Fruit fly (Drosophila melanogaster) whole organism, embryonic: ENCODE measurements around the gene CG10300.
A peak's percentile ranks its signal among the peaks of the same experiment; 100 is the strongest.

Experiments used
- CG10274 ChIP-seq: fragments of 200-800 bp; sonication (Bioruptor generic); optimal IDR thresholded peaks from 3 replicates; lab custom pipeline; 2017; ENCODE audit warnings: missing biosample characterization, mild to moderate bottlenecking, missing genetic modification characterization
- CG11085 ChIP-seq: fragments of 200-800 bp; sonication (Bioruptor generic); IDR thresholded peaks from 2 replicates; pipeline ENCODE4 v1.3.6; 2022; ENCODE audit warnings: missing biosample characterization, missing genetic modification characterization
- CG12236 ChIP-seq: fragments of 200-800 bp; sonication (Bioruptor generic); optimal IDR thresholded peaks from 2 replicates; lab custom pipeline; 2016; ENCODE audit warnings: missing biosample characterization, missing genetic modification characterization
- CG13775 ChIP-seq: fragments of 200-800 bp; sonication (Bioruptor generic); optimal IDR thresholded peaks from 3 replicates; lab custom pipeline; 2017; ENCODE audit warnings: missing biosample characterization, mild to moderate bottlenecking, missing genetic modification characterization
- CG14667 ChIP-seq: fragments of 200-800 bp; sonication (Bioruptor generic); IDR thresholded peaks from 2 replicates; pipeline ENCODE4 v1.3.6; 2022; ENCODE audit warnings: missing biosample characterization, missing genetic modification characterization
- CG1529 ChIP-seq: fragments of 200-800 bp; sonication (Bioruptor generic); optimal IDR thresholded peaks from 3 replicates; lab custom pipeline; 2018; ENCODE audit warnings: missing biosample characterization, missing genetic modification characterization
- CG1647 ChIP-seq: fragments of 200-800 bp; sonication (Bioruptor generic); optimal IDR thresholded peaks from 3 replicates; lab custom pipeline; 2016; ENCODE audit warnings: missing biosample characterization, missing genetic modification characterization
- CG17829 ChIP-seq: fragments of 200-800 bp; optimal IDR thresholded peaks from 2 replicates; lab custom pipeline; 2019; ENCODE audit warnings: missing biosample characterization, mild to moderate bottlenecking, missing genetic modification characterization, moderate library complexity
- CG32767 ChIP-seq: fragments of 200-800 bp; sonication (Bioruptor generic); IDR thresholded peaks from 2 replicates; pipeline ENCODE4 v1.3.6; 2022; ENCODE audit warnings: missing biosample characterization, missing genetic modification characterization
- CG3726 ChIP-seq: fragments of 200-800 bp; sonication (Bioruptor generic); IDR thresholded peaks from 3 replicates; pipeline ENCODE4, ENCODE4 v1.3.6; 2022; ENCODE audit warnings: missing biosample characterization, missing genetic modification characterization
- CG6272 ChIP-seq: fragments of 200-800 bp; sonication (Bioruptor generic); IDR thresholded peaks from 2 replicates; pipeline ENCODE4 v1.3.6; 2022; ENCODE audit warnings: missing biosample characterization, missing genetic modification characterization
- CG7556 ChIP-seq: fragments of 200-800 bp; sonication (Bioruptor generic); optimal IDR thresholded peaks from 2 replicates; lab custom pipeline; 2017; ENCODE audit warnings: missing biosample characterization, mild to moderate bottlenecking, missing genetic modification characterization
- CG7786 ChIP-seq: fragments of 200-800 bp; sonication (Bioruptor generic); optimal IDR thresholded peaks from 2 replicates; lab custom pipeline; 2016; ENCODE audit warnings: missing biosample characterization, missing genetic modification characterization
- CG7987 ChIP-seq: fragments of 200-800 bp; sonication (Bioruptor generic); optimal IDR thresholded peaks from 2 replicates; lab custom pipeline; 2018; ENCODE audit warnings: missing biosample characterization, mild to moderate bottlenecking, missing genetic modification characterization, moderate library complexity
- CG8359 ChIP-seq: fragments of 200-800 bp; sonication (Bioruptor generic); optimal IDR thresholded peaks from 2 replicates; lab custom pipeline; 2017; ENCODE audit warnings: missing biosample characterization, mild to moderate bottlenecking, missing genetic modification characterization, borderline replicate concordance
- CG9437 ChIP-seq: fragments of 200-800 bp; sonication (Bioruptor generic); optimal IDR thresholded peaks from 2 replicates; lab custom pipeline; 2018; ENCODE audit warnings: missing biosample characterization, mild to moderate bottlenecking, missing genetic modification characterization
- CG9797 ChIP-seq: fragments of 200-800 bp; sonication (Bioruptor generic); optimal IDR thresholded peaks from 3 replicates; lab custom pipeline; 2018; ENCODE audit warnings: missing biosample characterization, mild to moderate bottlenecking, missing genetic modification characterization
- CkIIα-i1 ChIP-seq: fragments of 200-800 bp; sonication (Bioruptor generic); IDR thresholded peaks from 2 replicates; pipeline ENCODE4 v1.3.6; 2022; ENCODE audit warnings: missing biosample characterization, missing genetic modification characterization
- Dll ChIP-seq: fragments of 200-800 bp; sonication (Bioruptor generic); IDR thresholded peaks from 4 replicates; pipeline ENCODE4 v1.3.6; 2022; ENCODE audit warnings: missing biosample characterization, missing genetic modification characterization; ENCODE audit not compliant: partially characterized antibody
- HHEX ChIP-seq: fragments of 200-800 bp; sonication (Bioruptor generic); optimal IDR thresholded peaks from 3 replicates; lab custom pipeline; 2017; ENCODE audit warnings: missing biosample characterization, mild to moderate bottlenecking, missing genetic modification characterization, missing genetic modification reagents
- Hand ChIP-seq: fragments of 200-800 bp; sonication (Bioruptor generic); optimal IDR thresholded peaks from 2 replicates; lab custom pipeline; 2017; ENCODE audit warnings: mild to moderate bottlenecking, missing biosample characterization, missing genetic modification reagents, missing genetic modification characterization
- Hr51 ChIP-seq, 2 experiments: fragments of 200-800 bp; sonication (Bioruptor generic); optimal IDR thresholded peaks; 2 replicates in 1 of 2; 3 replicates in 1 of 2; lab custom pipeline; 2016 to 2018; ENCODE audit warnings: missing biosample characterization in 2 of 2, missing genetic modification characterization in 2 of 2, mild to moderate bottlenecking in 1 of 2, moderate library complexity in 1 of 2
- Kr ChIP-seq: fragments of 200-800 bp; sonication (Bioruptor generic); optimal IDR thresholded peaks from 2 replicates; lab custom pipeline; 2017; ENCODE audit warnings: missing biosample characterization, mild to moderate bottlenecking, missing genetic modification characterization
- MBD-R2 ChIP-seq: fragments of 200-800 bp; sonication (Bioruptor generic); IDR thresholded peaks from 2 replicates; pipeline ENCODE4 v1.3.6; 2022; ENCODE audit warnings: missing biosample characterization, missing genetic modification characterization
- Nf-YB ChIP-seq: fragments of 200-800 bp; sonication (Bioruptor generic); optimal IDR thresholded peaks from 3 replicates; lab custom pipeline; 2019; ENCODE audit warnings: missing biosample characterization, mild to moderate bottlenecking, missing genetic modification characterization, moderate library complexity
- Nf-YC ChIP-seq: fragments of 200-800 bp; optimal IDR thresholded peaks from 3 replicates; lab custom pipeline; 2019; ENCODE audit warnings: missing biosample characterization, mild to moderate bottlenecking, missing genetic modification characterization, moderate library complexity
- NfI ChIP-seq: fragments of 200-800 bp; sonication (Bioruptor generic); optimal IDR thresholded peaks from 3 replicates; lab custom pipeline; 2018; ENCODE audit warnings: missing biosample characterization, mild to moderate bottlenecking, missing genetic modification characterization, moderate library complexity
- Oaz ChIP-seq: fragments of 200-800 bp; sonication (Bioruptor generic); IDR thresholded peaks from 2 replicates; pipeline ENCODE4 v1.3.6; 2022; ENCODE audit warnings: missing biosample characterization, missing genetic modification characterization
- Oli ChIP-seq: fragments of 200-800 bp; sonication (Bioruptor generic); optimal IDR thresholded peaks from 2 replicates; lab custom pipeline; 2018; ENCODE audit warnings: missing biosample characterization, mild to moderate bottlenecking, missing genetic modification characterization, moderate library complexity
- Poxn ChIP-seq: fragments of 200-800 bp; sonication (Bioruptor generic); IDR thresholded peaks from 2 replicates; pipeline ENCODE4 v1.3.6; 2022; ENCODE audit warnings: missing biosample characterization, missing genetic modification characterization
- crc ChIP-seq: fragments of 200-800 bp; sonication (Bioruptor generic); optimal IDR thresholded peaks from 2 replicates; lab custom pipeline; 2016; ENCODE audit warnings: missing biosample characterization, missing genetic modification characterization
- dmrt11E ChIP-seq: fragments of 200-800 bp; sonication (Bioruptor generic); optimal IDR thresholded peaks from 3 replicates; lab custom pipeline; 2018; ENCODE audit warnings: missing biosample characterization, mild to moderate bottlenecking, missing genetic modification characterization, moderate library complexity
- en ChIP-seq: fragments of 200-800 bp; sonication (Bioruptor generic); optimal IDR thresholded peaks from 2 replicates; lab custom pipeline; 2016; ENCODE audit warnings: missing biosample characterization, missing genetic modification characterization
- eve ChIP-seq, 2 experiments: fragments of >200 bp; optimal IDR thresholded peaks; 2 replicates each; lab custom pipeline; 2017; ENCODE audit warnings: missing biosample characterization in 2 of 2, missing genetic modification characterization in 2 of 2
- ftz-f1 ChIP-seq: fragments of 200-800 bp; sonication (Bioruptor generic); optimal IDR thresholded peaks from 2 replicates; lab custom pipeline; 2016; ENCODE audit warnings: missing biosample characterization, missing genetic modification characterization
- gcm2 ChIP-seq: fragments of 200-800 bp; sonication (Bioruptor generic); optimal IDR thresholded peaks from 2 replicates; lab custom pipeline; 2016; ENCODE audit warnings: missing biosample characterization, missing genetic modification characterization
- ham ChIP-seq: fragments of 200-800 bp; sonication (Bioruptor generic); IDR thresholded peaks from 2 replicates; pipeline ENCODE4 v1.3.6; 2022; ENCODE audit warnings: missing biosample characterization, missing genetic modification characterization
- hb ChIP-seq: fragments of 200-800 bp; sonication (Bioruptor generic); IDR thresholded peaks from 3 replicates; pipeline ENCODE4 v1.3.6; 2022; ENCODE audit warnings: missing biosample characterization, missing genetic modification characterization; ENCODE audit not compliant: partially characterized antibody
- jumu ChIP-seq: fragments of 200-800 bp; sonication (Bioruptor generic); optimal IDR thresholded peaks from 3 replicates; lab custom pipeline; 2016; ENCODE audit warnings: missing biosample characterization, missing genetic modification characterization
- knrl ChIP-seq: fragments of 200-800 bp; sonication (Bioruptor generic); IDR thresholded peaks from 3 replicates; pipeline ENCODE4 v1.3.6; 2022; ENCODE audit warnings: missing biosample characterization, missing genetic modification characterization; ENCODE audit not compliant: partially characterized antibody
- lbe ChIP-seq: fragments of 200-800 bp; sonication (Bioruptor generic); optimal IDR thresholded peaks from 2 replicates; lab custom pipeline; 2016; ENCODE audit warnings: missing biosample characterization, mild to moderate bottlenecking, missing genetic modification characterization
- onecut ChIP-seq: fragments of 200-800 bp; sonication (Bioruptor generic); IDR thresholded peaks from 2 replicates; pipeline ENCODE4 v1.3.6; 2022; ENCODE audit warnings: missing biosample characterization, missing genetic modification characterization
- repo ChIP-seq: fragments of 200-800 bp; sonication (Bioruptor generic); optimal IDR thresholded peaks from 2 replicates; lab custom pipeline; 2016; ENCODE audit warnings: missing biosample characterization, missing genetic modification characterization
- run ChIP-seq: fragments of 200-800 bp; sonication (Bioruptor generic); optimal IDR thresholded peaks from 3 replicates; lab custom pipeline; 2018; ENCODE audit warnings: missing biosample characterization, mild to moderate bottlenecking, missing genetic modification characterization
- salm ChIP-seq: fragments of 200-800 bp; sonication (Bioruptor generic); optimal IDR thresholded peaks from 2 replicates; lab custom pipeline; 2018; ENCODE audit warnings: missing biosample characterization, mild to moderate bottlenecking, missing genetic modification characterization
- sima ChIP-seq: fragments of 200-800 bp; sonication (Bioruptor generic); optimal IDR thresholded peaks from 2 replicates; lab custom pipeline; 2016; ENCODE audit warnings: missing biosample characterization, missing genetic modification characterization
- sug ChIP-seq: fragments of 200-800 bp; optimal IDR thresholded peaks from 2 replicates; lab custom pipeline; 2019; ENCODE audit warnings: missing biosample characterization, mild to moderate bottlenecking, missing genetic modification characterization, moderate library complexity
- trh ChIP-seq: fragments of 200-800 bp; sonication (Bioruptor generic); optimal IDR thresholded peaks from 2 replicates; lab custom pipeline; 2016; ENCODE audit warnings: missing biosample characterization, missing genetic modification characterization
- z ChIP-seq: fragments of 200-800 bp; sonication (Bioruptor generic); IDR thresholded peaks from 3 replicates; pipeline ENCODE4 v1.3.6; 2022; ENCODE audit warnings: missing biosample characterization, missing genetic modification characterization

The CG10300 gene

dm6 chr3R:23757912-23758607 lies 46.7 kb downstream of the CG10300 start, which contains the start of the genes PTPMT1 and Hrd3 (continued):
- TF ChIP-seq crc (GFP tag; lab: Kevin White, UChicago) (peak; percentile 93), dmrt11E (tag; lab: Kevin White, UChicago) (peak; percentile 99), salm (tag; lab: Kevin White, UChicago) (peak; percentile 95), MBD-R2 (GFP tag; lab: Robert Waterston, UW) (peak; percentile 84), CG32767 (GFP tag; lab: Robert Waterston, UW) (peak; percentile 94), CG13775 (GFP tag; lab: Kevin White, UChicago) (peak; percentile 100), Hr51 (GFP tag; optimal IDR thresholded peaks at IDR 0.05; lab: Kevin White, UChicago) (peak; percentile 98 to 99), CG11085 (GFP tag; lab: Robert Waterston, UW) (peak; percentile 93), lbe (GFP tag; lab: Kevin White, UChicago) (peak; percentile 95), knrl (GFP tag; lab: Robert Waterston, UW) (peak; percentile 41; the same call in 2 of the 3 replicates), repo (GFP tag; lab: Kevin White, UChicago) (peak; percentile 93), Dll (GFP tag; lab: Robert Waterston, UW) (0 out of 4 replicates have a peak, but pooled peaks have one; percentile 32), Hand (GFP tag; lab: Kevin White, UChicago) (peak; percentile 96), Oaz (GFP tag; lab: Robert Waterston, UW) (peak; percentile 92), Poxn (GFP tag; lab: Robert Waterston, UW) (peak; percentile 88), CG7786 (GFP tag; lab: Kevin White, UChicago) (peak; percentile 97), CkIIα-i1 (GFP tag; lab: Robert Waterston, UW) (peak; percentile 61; the same call in 1 of the 2 replicates), CG9437 (GFP tag; lab: Kevin White, UChicago) (peak; percentile 97), CG3726 (GFP tag; lab: Robert Waterston, UW) (peak; percentile 93), jumu (GFP tag; lab: Kevin White, UChicago) (peak; percentile 97), Kr (GFP tag; lab: Kevin White, UChicago) (peak; percentile 84), HHEX (GFP tag; lab: Kevin White, UChicago) (peak; percentile 99), gcm2 (GFP tag; lab: Kevin White, UChicago) (peak; percentile 95), hb (GFP tag; lab: Robert Waterston, UW) (no peak), eve (GFP tag; optimal IDR thresholded peaks at IDR 0.05; lab: Kevin White, UChicago) (peak in 1 of 2 experiments; percentile 75), CG7987 (peak; percentile 94), Oli (tag; lab: Kevin White, UChicago) (peak; percentile 99), z (GFP tag; lab: Robert Waterston, UW) (no peak), CG1647 (GFP tag; lab: Kevin White, UChicago) (peak; percentile 98), CG12236 (peak; percentile 94), CG9797 (GFP tag; lab: Kevin White, UChicago) (peak; percentile 55), run (tag; lab: Kevin White, UChicago) (peak; percentile 95), NfI (GFP tag; lab: Kevin White, UChicago) (peak; percentile 98), CG17829 (tag; lab: Kevin White, UChicago) (peak; percentile 99), CG14667 (GFP tag; lab: Robert Waterston, UW) (peak; percentile 93), Nf-YB (GFP tag; lab: Kevin White, UChicago) (peak; percentile 89), Nf-YC (peak; percentile 93), trh (GFP tag; lab: Kevin White, UChicago) (peak; percentile 97), sima (GFP tag; lab: Kevin White, UChicago) (peak; percentile 91), sug (peak; percentile 98), en (GFP tag; lab: Kevin White, UChicago) (peak; percentile 92), CG10274 (GFP tag; lab: Kevin White, UChicago) (peak; percentile 94), CG1529 (GFP tag; lab: Kevin White, UChicago) (peak; percentile 98), ham (GFP tag; lab: Robert Waterston, UW) (peak; percentile 87), CG6272 (GFP tag; lab: Robert Waterston, UW) (peak; percentile 95), ftz-f1 (peak; percentile 84), CG8359 (GFP tag; lab: Kevin White, UChicago) (peak; percentile 93), onecut (GFP tag; lab: Robert Waterston, UW) (peak; percentile 88), CG7556 (GFP tag; lab: Kevin White, UChicago) (peak; percentile 99)
